Worm (Caenorhabditis elegans) whole organism, L2 larva: ENCODE results near the gene Y97E10AR.1.

Experiments
- C34F6.9 ChIP-seq: fragments of 150-350 bp; optimal IDR thresholded peaks from 2 replicates; lab custom pipeline; 2014; ENCODE audit warnings: missing biosample characterization, missing genetic modification characterization
- Y55F3AM.14 ChIP-seq: fragments of 200-800 bp; sonication (Bioruptor generic); optimal IDR thresholded peaks from 2 replicates; lab custom pipeline; 2018; ENCODE audit warnings: mild to moderate bottlenecking, missing genetic modification characterization, missing compliant biosample characterization
- alr-1 ChIP-seq: fragments of 150-350 bp; optimal IDR thresholded peaks from 2 replicates; lab custom pipeline; 2014; ENCODE audit warnings: missing biosample characterization, missing genetic modification characterization
- ama-1 ChIP-seq: fragments of 150-350 bp; optimal IDR thresholded peaks from 2 replicates; lab custom pipeline; 2018; ENCODE audit warnings: inconsistent platforms
- blmp-1 ChIP-seq: sonication (generic microtip); optimal IDR thresholded peaks from 2 replicates; lab custom pipeline; 2017; ENCODE audit warnings: missing genetic modification characterization, mild to moderate bottlenecking, missing compliant biosample characterization, antibody characterized with exemption, moderate library complexity; ENCODE audit not compliant: insufficient read depth
- ceh-16 ChIP-seq: fragments of 150-350 bp; optimal IDR thresholded peaks from 2 replicates; lab custom pipeline; 2014; ENCODE audit warnings: missing biosample characterization, missing genetic modification characterization
- crh-2 ChIP-seq: sonication (generic microtip); optimal IDR thresholded peaks from 2 replicates; lab custom pipeline; 2017; ENCODE audit warnings: missing biosample characterization, missing genetic modification characterization
- dmd-4 ChIP-seq: sonication (generic microtip); optimal IDR thresholded peaks from 2 replicates; lab custom pipeline; 2017; ENCODE audit warnings: missing biosample characterization, missing genetic modification characterization
- egl-27 ChIP-seq: sonication (generic microtip); optimal IDR thresholded peaks from 3 replicates; lab custom pipeline; 2017; ENCODE audit warnings: missing biosample characterization, missing genetic modification reagents, missing genetic modification characterization
- elt-1 ChIP-seq: fragments of 150-350 bp; optimal IDR thresholded peaks from 2 replicates; lab custom pipeline; 2014; ENCODE audit warnings: missing biosample characterization, missing genetic modification characterization
- elt-3 ChIP-seq: sonication (generic microtip); optimal IDR thresholded peaks from 2 replicates; lab custom pipeline; 2017; ENCODE audit warnings: missing biosample characterization, missing genetic modification characterization
- fos-1 ChIP-seq: fragments of 150-350 bp; optimal IDR thresholded peaks from 2 replicates; lab custom pipeline; 2014; ENCODE audit warnings: missing biosample characterization, missing genetic modification characterization
- gmeb-1 ChIP-seq: fragments of 150-350 bp; optimal IDR thresholded peaks from 2 replicates; lab custom pipeline; 2014; ENCODE audit warnings: missing biosample characterization, missing genetic modification characterization
- lin-11 ChIP-seq: fragments of 150-350 bp; sonication (generic microtip); optimal IDR thresholded peaks from 2 replicates; lab custom pipeline; 2014; ENCODE audit warnings: missing biosample characterization, missing genetic modification characterization, inconsistent platforms, mixed read lengths
- lsy-2 ChIP-seq, 2 experiments: fragments of 150-350 bp in 1 of 2; sonication (generic microtip) in 1 of 2; optimal IDR thresholded peaks; 2 replicates each; lab custom pipeline; 2014 to 2017; ENCODE audit warnings: missing biosample characterization in 2 of 2, missing genetic modification characterization in 2 of 2
- mab-5 ChIP-seq: fragments of 150-350 bp; optimal IDR thresholded peaks from 2 replicates; lab custom pipeline; 2014; ENCODE audit warnings: missing biosample characterization, missing genetic modification characterization
- mbf-1 ChIP-seq: sonication (generic microtip); optimal IDR thresholded peaks from 2 replicates; lab custom pipeline; 2017; ENCODE audit warnings: missing biosample characterization, missing genetic modification characterization
- nhr-11 ChIP-seq: fragments of 150-350 bp; optimal IDR thresholded peaks from 2 replicates; lab custom pipeline; 2014; ENCODE audit warnings: missing biosample characterization, missing genetic modification characterization
- nhr-129 ChIP-seq: fragments of 150-350 bp; optimal IDR thresholded peaks from 2 replicates; lab custom pipeline; 2014; ENCODE audit warnings: missing biosample characterization, missing genetic modification characterization
- nhr-21 ChIP-seq: fragments of 150-350 bp; optimal IDR thresholded peaks from 2 replicates; lab custom pipeline; 2014; ENCODE audit warnings: missing biosample characterization, missing genetic modification characterization
- nhr-23 ChIP-seq: fragments of 150-350 bp; optimal IDR thresholded peaks from 2 replicates; lab custom pipeline; 2014; ENCODE audit warnings: missing biosample characterization, missing genetic modification reagents, missing genetic modification characterization
- nhr-237 ChIP-seq: fragments of 150-350 bp; optimal IDR thresholded peaks from 2 replicates; lab custom pipeline; 2014; ENCODE audit warnings: missing biosample characterization, missing genetic modification characterization
- nhr-25 ChIP-seq: fragments of 150-350 bp; sonication (generic microtip); optimal IDR thresholded peaks from 3 replicates; lab custom pipeline; 2014; ENCODE audit warnings: missing biosample characterization, missing genetic modification characterization
- peb-1 ChIP-seq: fragments of 150-350 bp; optimal IDR thresholded peaks from 2 replicates; lab custom pipeline; 2014; ENCODE audit warnings: missing biosample characterization, missing genetic modification characterization
- skn-1 ChIP-seq: sonication (generic microtip); optimal IDR thresholded peaks from 2 replicates; lab custom pipeline; 2017; ENCODE audit warnings: missing biosample characterization, missing genetic modification characterization
- sma-3 ChIP-seq: sonication (generic microtip); optimal IDR thresholded peaks from 2 replicates; lab custom pipeline; 2016; ENCODE audit warnings: missing genetic modification reagents, missing genetic modification characterization, missing compliant biosample characterization
- sma-9 ChIP-seq, 2 experiments: fragments of 150-350 bp in 1 of 2; sonication (generic microtip) in 1 of 2; optimal IDR thresholded peaks; 2 replicates each; lab custom pipeline; 2014 to 2016; ENCODE audit warnings: missing genetic modification characterization in 2 of 2, mild to moderate bottlenecking in 1 of 2, missing biosample characterization in 1 of 2, missing compliant biosample characterization in 1 of 2, missing genetic modification reagents in 1 of 2, moderate library complexity in 1 of 2
- snpc-4 ChIP-seq: fragments of 150-350 bp; optimal IDR thresholded peaks from 2 replicates; lab custom pipeline; 2014; ENCODE audit warnings: missing biosample characterization, missing genetic modification characterization
- unc-39 ChIP-seq: fragments of 150-350 bp; optimal IDR thresholded peaks from 2 replicates; lab custom pipeline; 2014; ENCODE audit warnings: missing biosample characterization, missing genetic modification characterization
- unc-55 ChIP-seq: fragments of 150-350 bp; sonication (generic microtip); optimal IDR thresholded peaks from 3 replicates; lab custom pipeline; 2014; ENCODE audit warnings: missing biosample characterization, missing genetic modification reagents, missing genetic modification characterization
- unc-62 ChIP-seq: fragments of 150-350 bp; optimal IDR thresholded peaks from 2 replicates; lab custom pipeline; 2014; ENCODE audit warnings: missing biosample characterization, missing genetic modification reagents, missing genetic modification characterization
- zag-1 ChIP-seq: fragments of 150-350 bp; optimal IDR thresholded peaks from 2 replicates; lab custom pipeline; 2014; ENCODE audit warnings: missing biosample characterization, missing genetic modification characterization
- ztf-1 ChIP-seq: fragments of 200-800 bp; sonication (Bioruptor generic); conservative IDR thresholded peaks from 2 replicates; pipeline ENCODE4 v1.3.6; 2022; ENCODE audit warnings: missing genetic modification characterization, missing compliant biosample characterization
- ztf-11 ChIP-seq: sonication (generic microtip); optimal IDR thresholded peaks from 2 replicates; lab custom pipeline; 2017; ENCODE audit warnings: missing biosample characterization, missing genetic modification characterization
- ztf-4 ChIP-seq: fragments of 150-350 bp; optimal IDR thresholded peaks from 2 replicates; lab custom pipeline; 2014; ENCODE audit warnings: missing biosample characterization, missing genetic modification characterization

Gene Y97E10AR.1

ce11 chrV:8041336-8041868, 40.1 kb downstream of the Y97E10AR.1 start:
- no peak for TF ChIP-seq ztf-4
- TF ChIP-seq skn-1 (tag; lab: Kevin White, UChicago) = no peak

ce11 chrV:8043664-8044063, 42.4 kb downstream of the Y97E10AR.1 start:
- peak; percentile 56 for TF ChIP-seq blmp-1 (tag; lab: Kevin White, UChicago)
- no peak for TF ChIP-seq nhr-11 (tag; lab: Kevin White, UChicago)
- no peak for TF ChIP-seq C34F6.9 (tag; lab: Kevin White, UChicago)
- TF ChIP-seq alr-1 (tag; lab: Kevin White, UChicago) = no peak
- TF ChIP-seq nhr-25 = no peak
- peak; percentile 38 for TF ChIP-seq nhr-129
- peak; percentile 9 for TF ChIP-seq elt-1 (tag; lab: Kevin White, UChicago)
- TF ChIP-seq nhr-21 (tag; lab: Kevin White, UChicago) = peak; percentile 11
- TF ChIP-seq sma-9 (GFP tag; optimal IDR thresholded peaks at IDR 0.05; lab: Kevin White, UChicago) = peak; percentile 44
- no peak for TF ChIP-seq sma-9 (tag; optimal IDR thresholded peaks at IDR 0.05; lab: Kevin White, UChicago)

- TF ChIP-seq sma-9 (GFP tag; optimal IDR thresholded peaks at IDR 0.05; lab: Kevin White, UChicago) (peak; percentile 15), sma-9 (tag; optimal IDR thresholded peaks at IDR 0.05; lab: Kevin White, UChicago) (no peak), nhr-237 (tag; lab: Kevin White, UChicago) (no peak), ama-1 (lab: Kevin White, UChicago) (no peak), lsy-2 (tag; optimal IDR thresholded peaks at IDR 0.05; lab: Kevin White, UChicago) (no peak), Y55F3AM.14 (GFP tag; lab: Kevin White, UChicago) (no peak), snpc-4 (tag; lab: Kevin White, UChicago) (no peak), nhr-25 (peak; percentile 71), ztf-11 (tag; lab: Kevin White, UChicago) (no peak), ztf-4 (no peak), fos-1 (tag; lab: Kevin White, UChicago) (no peak), unc-39 (tag; lab: Kevin White, UChicago) (no peak), blmp-1 (tag; lab: Kevin White, UChicago) (no peak), gmeb-1 (tag; lab: Kevin White, UChicago) (no peak), nhr-21 (tag; lab: Kevin White, UChicago) (peak; percentile 44), sma-3 (GFP tag; lab: Kevin White, UChicago) (peak; percentile 21), crh-2 (tag; lab: Kevin White, UChicago) (peak; percentile 4), ceh-16 (tag; lab: Kevin White, UChicago) (peak; percentile 81), unc-55 (GFP tag; lab: Kevin White, UChicago) (no peak), unc-62 (GFP tag; lab: Kevin White, UChicago) (no peak), nhr-11 (tag; lab: Kevin White, UChicago) (no peak), egl-27 (peak; percentile 40), ztf-1 (no peak)
Observed at ce11 chrV:8044957-8045356, 43.7 kb downstream of the Y97E10AR.1 start.

- TF ChIP-seq blmp-1 (tag; lab: Kevin White, UChicago) = no peak
- TF ChIP-seq sma-9 (GFP tag; optimal IDR thresholded peaks at IDR 0.05; lab: Kevin White, UChicago) = no peak
- TF ChIP-seq sma-9 (tag; optimal IDR thresholded peaks at IDR 0.05; lab: Kevin White, UChicago) = no peak
- no peak for TF ChIP-seq unc-55 (GFP tag; lab: Kevin White, UChicago)
- TF ChIP-seq nhr-23 (tag; lab: Kevin White, UChicago) = no peak
- TF ChIP-seq lin-11 = no peak
- no peak for TF ChIP-seq mab-5
- no peak for TF ChIP-seq elt-3 (tag; lab: Kevin White, UChicago)
- TF ChIP-seq zag-1 (tag; lab: Kevin White, UChicago) = no peak
- no peak for TF ChIP-seq gmeb-1 (tag; lab: Kevin White, UChicago)
- TF ChIP-seq mbf-1 (tag; lab: Kevin White, UChicago) = no peak
- TF ChIP-seq ceh-16 (tag; lab: Kevin White, UChicago) = no peak
- TF ChIP-seq peb-1 = no peak
- TF ChIP-seq dmd-4 = no peak
- TF ChIP-seq nhr-25 = no peak
- TF ChIP-seq egl-27 = no peak
Observed at ce11 chrV:8046706-8047105, 45.4 kb downstream of the Y97E10AR.1 start, which contains the start of gene ZC513.3. Gene ZC513.3, plus strand, starts transcription at chrV:8047006.
